Worm (Caenorhabditis elegans) whole organism, young adult: ENCODE measurements around the gene F35H10.3.

Experiments used
- athp-1 ChIP-seq: sonication (generic microtip); optimal IDR thresholded peaks from 2 replicates; lab custom pipeline; 2017; ENCODE audit warnings: mild to moderate bottlenecking, missing genetic modification characterization, missing compliant biosample characterization
- unc-62 ChIP-seq: fragments of 150-350 bp; optimal IDR thresholded peaks from 2 replicates; lab custom pipeline; 2014; ENCODE audit warnings: missing biosample characterization, missing genetic modification reagents, missing genetic modification characterization
- ztf-25 ChIP-seq: fragments of 200-800 bp; sonication (Bioruptor generic); IDR thresholded peaks from 2 replicates; pipeline ENCODE4 v1.3.6; 2022; ENCODE audit warnings: missing genetic modification reagents, missing genetic modification characterization, missing compliant biosample characterization

ce11 chrIV:8345518-8345917 is 19.8 kb downstream of the F35H10.3 start, which contains the start of gene F17E9.5:
- TF ChIP-seq ztf-25 (no peak), athp-1 (tag; lab: Kevin White, UChicago) (no peak), unc-62 (GFP tag; lab: Kevin White, UChicago) (no peak)
